Fruit fly (Drosophila melanogaster) whole organism, embryonic: ENCODE results near the gene CG10761.

Experiments
- ATbp ChIP-seq: fragments of 200-800 bp; sonication (Bioruptor generic); optimal IDR thresholded peaks from 2 replicates; lab custom pipeline; 2017; ENCODE audit warnings: missing biosample characterization, mild to moderate bottlenecking, missing genetic modification characterization, missing genetic modification reagents
- Asciz ChIP-seq: fragments of 200-800 bp; sonication (Bioruptor generic); optimal IDR thresholded peaks from 2 replicates; lab custom pipeline; 2017; ENCODE audit warnings: missing biosample characterization, mild to moderate bottlenecking, missing genetic modification characterization, missing genetic modification reagents
- Atf6 ChIP-seq: fragments of 200-800 bp; sonication (Bioruptor generic); IDR thresholded peaks from 2 replicates; pipeline ENCODE4 v1.3.6; 2022; ENCODE audit warnings: missing biosample characterization, missing genetic modification characterization
- Blimp-1 ChIP-seq: fragments of 200-800 bp; sonication (Bioruptor generic); optimal IDR thresholded peaks from 3 replicates; lab custom pipeline; 2018; ENCODE audit warnings: missing biosample characterization, missing genetic modification characterization, mild to moderate bottlenecking, moderate library complexity, missing genetic modification reagents
- CG10274 ChIP-seq: fragments of 200-800 bp; sonication (Bioruptor generic); optimal IDR thresholded peaks from 3 replicates; lab custom pipeline; 2017; ENCODE audit warnings: missing biosample characterization, mild to moderate bottlenecking, missing genetic modification characterization
- CG10431 ChIP-seq: fragments of 200-800 bp; sonication (Bioruptor generic); optimal IDR thresholded peaks from 3 replicates; lab custom pipeline; 2018; ENCODE audit warnings: missing biosample characterization, mild to moderate bottlenecking, missing genetic modification characterization
- CG10959 ChIP-seq: fragments of 200-800 bp; sonication (Bioruptor generic); IDR thresholded peaks from 2 replicates; pipeline ENCODE4 v1.3.6; 2022; ENCODE audit warnings: missing biosample characterization, missing genetic modification characterization
- CG11247 ChIP-seq: fragments of 200-800 bp; sonication (Bioruptor generic); IDR thresholded peaks from 2 replicates; pipeline ENCODE4 v1.3.6; 2022; ENCODE audit warnings: missing biosample characterization, missing genetic modification characterization
- CG11504 ChIP-seq: fragments of 200-800 bp; sonication (Bioruptor generic); optimal IDR thresholded peaks from 3 replicates; lab custom pipeline; 2019; ENCODE audit warnings: missing biosample characterization, mild to moderate bottlenecking, missing genetic modification characterization, moderate library complexity
- CG12071 ChIP-seq: fragments of 200-800 bp; sonication (Bioruptor generic); optimal IDR thresholded peaks from 3 replicates; lab custom pipeline; 2018; ENCODE audit warnings: missing biosample characterization, mild to moderate bottlenecking, missing genetic modification characterization
- CG12236 ChIP-seq: fragments of 200-800 bp; sonication (Bioruptor generic); optimal IDR thresholded peaks from 2 replicates; lab custom pipeline; 2016; ENCODE audit warnings: missing biosample characterization, missing genetic modification characterization
- CG12391 ChIP-seq: fragments of 200-800 bp; sonication (Bioruptor generic); optimal IDR thresholded peaks from 3 replicates; lab custom pipeline; 2018; ENCODE audit warnings: missing biosample characterization, mild to moderate bottlenecking, missing genetic modification characterization, moderate library complexity
- CG12744 ChIP-seq: fragments of 200-800 bp; sonication (Bioruptor generic); optimal IDR thresholded peaks from 2 replicates; lab custom pipeline; 2016; ENCODE audit warnings: missing biosample characterization, missing genetic modification characterization
- CG12942 ChIP-seq: fragments of 200-800 bp; sonication (Bioruptor generic); optimal IDR thresholded peaks from 3 replicates; lab custom pipeline; 2016; ENCODE audit warnings: missing biosample characterization, missing genetic modification characterization
- CG13775 ChIP-seq: fragments of 200-800 bp; sonication (Bioruptor generic); optimal IDR thresholded peaks from 3 replicates; lab custom pipeline; 2017; ENCODE audit warnings: missing biosample characterization, mild to moderate bottlenecking, missing genetic modification characterization
- CG14441 ChIP-seq: fragments of 200-800 bp; sonication (Bioruptor generic); IDR thresholded peaks from 2 replicates; pipeline ENCODE4 v1.3.6; 2022; ENCODE audit warnings: missing biosample characterization, missing genetic modification characterization
- CG15696 ChIP-seq: fragments of 200-800 bp; sonication (Bioruptor generic); optimal IDR thresholded peaks from 2 replicates; lab custom pipeline; 2019; ENCODE audit warnings: missing biosample characterization, mild to moderate bottlenecking, missing genetic modification characterization, moderate library complexity
- CG16779 ChIP-seq: fragments of 200-800 bp; sonication (Bioruptor generic); IDR thresholded peaks from 2 replicates; pipeline ENCODE4 v1.3.6; 2022; ENCODE audit warnings: missing biosample characterization, missing genetic modification characterization
- CG18011 ChIP-seq: fragments of 200-800 bp; sonication (Bioruptor generic); optimal IDR thresholded peaks from 2 replicates; lab custom pipeline; 2017; ENCODE audit warnings: missing biosample characterization, missing genetic modification characterization, mild to moderate bottlenecking, moderate library complexity, missing genotype
- CG30020 ChIP-seq: fragments of 200-800 bp; optimal IDR thresholded peaks from 2 replicates; lab custom pipeline; 2019; ENCODE audit warnings: missing biosample characterization, mild to moderate bottlenecking, missing genetic modification characterization, moderate library complexity
- CG3163 ChIP-seq: fragments of 200-800 bp; sonication (Bioruptor generic); optimal IDR thresholded peaks from 3 replicates; lab custom pipeline; 2016; ENCODE audit warnings: missing biosample characterization, missing genetic modification characterization
- CG32772 ChIP-seq: fragments of 200-800 bp; sonication (Bioruptor generic); IDR thresholded peaks from 2 replicates; pipeline ENCODE4 v1.3.6; 2022; ENCODE audit warnings: missing biosample characterization, missing genetic modification characterization
- CG43689 ChIP-seq: fragments of 200-800 bp; sonication (Bioruptor generic); IDR thresholded peaks from 2 replicates; pipeline ENCODE4 v1.3.6; 2022; ENCODE audit warnings: missing biosample characterization, missing genetic modification characterization
- CG4404 ChIP-seq: fragments of 200-800 bp; sonication (Bioruptor generic); IDR thresholded peaks from 2 replicates; pipeline ENCODE4 v1.3.6; 2022; ENCODE audit warnings: missing biosample characterization, missing genetic modification characterization
- CG6683 ChIP-seq: fragments of 200-800 bp; sonication (Bioruptor generic); optimal IDR thresholded peaks from 2 replicates; lab custom pipeline; 2017; ENCODE audit warnings: missing biosample characterization, mild to moderate bottlenecking, missing genetic modification characterization, missing genetic modification reagents
- Dad ChIP-seq: fragments of 200-800 bp; sonication (Bioruptor generic); optimal IDR thresholded peaks from 3 replicates; lab custom pipeline; 2016; ENCODE audit warnings: missing biosample characterization, missing genetic modification characterization
- E2f1 ChIP-seq: fragments of 200-800 bp; sonication (Bioruptor generic); IDR thresholded peaks from 2 replicates; pipeline ENCODE4 v1.3.6; 2022; ENCODE audit warnings: missing biosample characterization, missing genetic modification characterization
- Hmr ChIP-seq: fragments of 200-800 bp; sonication (Bioruptor generic); optimal IDR thresholded peaks from 3 replicates; lab custom pipeline; 2017; ENCODE audit warnings: mild to moderate bottlenecking, missing biosample characterization, missing genetic modification reagents, missing genetic modification characterization
- Poxn ChIP-seq: fragments of 200-800 bp; sonication (Bioruptor generic); IDR thresholded peaks from 2 replicates; pipeline ENCODE4 v1.3.6; 2022; ENCODE audit warnings: missing biosample characterization, missing genetic modification characterization
- Sox100B ChIP-seq: fragments of 200-800 bp; sonication (Bioruptor generic); optimal IDR thresholded peaks from 3 replicates; lab custom pipeline; 2018; ENCODE audit warnings: missing biosample characterization, mild to moderate bottlenecking, missing genetic modification characterization
- btn ChIP-seq: fragments of 200-800 bp; sonication (Bioruptor generic); optimal IDR thresholded peaks from 2 replicates; lab custom pipeline; 2016; ENCODE audit warnings: missing biosample characterization, missing genetic modification characterization
- crp ChIP-seq, 2 experiments: fragments of 200-800 bp; sonication (Bioruptor generic); optimal IDR thresholded peaks; 2 replicates in 1 of 2; 3 replicates in 1 of 2; lab custom pipeline; 2017; ENCODE audit warnings: missing biosample characterization in 2 of 2, missing genetic modification characterization in 2 of 2, mild to moderate bottlenecking in 1 of 2, moderate library complexity in 1 of 2
- disco-r ChIP-seq: fragments of 200-800 bp; sonication (Bioruptor generic); optimal IDR thresholded peaks from 2 replicates; lab custom pipeline; 2016; ENCODE audit warnings: missing biosample characterization, missing genetic modification characterization
- dmrt99B ChIP-seq: fragments of 200-800 bp; sonication (Bioruptor generic); optimal IDR thresholded peaks from 2 replicates; lab custom pipeline; 2018; ENCODE audit warnings: missing biosample characterization, mild to moderate bottlenecking, missing genetic modification characterization, moderate library complexity
- en ChIP-seq: fragments of 200-800 bp; sonication (Bioruptor generic); optimal IDR thresholded peaks from 2 replicates; lab custom pipeline; 2016; ENCODE audit warnings: missing biosample characterization, missing genetic modification characterization
- gcm2 ChIP-seq: fragments of 200-800 bp; sonication (Bioruptor generic); optimal IDR thresholded peaks from 2 replicates; lab custom pipeline; 2016; ENCODE audit warnings: missing biosample characterization, missing genetic modification characterization
- gfzf ChIP-seq: fragments of 200-800 bp; sonication (Bioruptor generic); optimal IDR thresholded peaks from 2 replicates; lab custom pipeline; 2016; ENCODE audit warnings: missing biosample characterization, mild to moderate bottlenecking, missing genetic modification characterization, moderate library complexity
- grau ChIP-seq: fragments of 200-800 bp; optimal IDR thresholded peaks from 3 replicates; lab custom pipeline; 2019; ENCODE audit warnings: missing biosample characterization, mild to moderate bottlenecking, missing genetic modification characterization, moderate library complexity
- h ChIP-seq: fragments of >200 bp; optimal IDR thresholded peaks from 2 replicates; lab custom pipeline; 2017
- kni ChIP-seq: fragments of 200-800 bp; sonication (Bioruptor generic); optimal IDR thresholded peaks from 3 replicates; lab custom pipeline; 2017; ENCODE audit warnings: mild to moderate bottlenecking, missing biosample characterization, missing genetic modification reagents, missing genetic modification characterization
- nerfin-1 ChIP-seq: fragments of 200-800 bp; sonication (Bioruptor generic); optimal IDR thresholded peaks from 3 replicates; lab custom pipeline; 2019; ENCODE audit warnings: missing biosample characterization, mild to moderate bottlenecking, missing genetic modification characterization, moderate library complexity
- nerfin-2 ChIP-seq: fragments of 200-800 bp; sonication (Bioruptor generic); IDR thresholded peaks from 2 replicates; pipeline ENCODE4 v1.3.6; 2022; ENCODE audit warnings: missing biosample characterization, missing genetic modification characterization; ENCODE audit not compliant: partially characterized antibody
- pum ChIP-seq: fragments of 200-800 bp; sonication (Bioruptor generic); optimal IDR thresholded peaks from 2 replicates; lab custom pipeline; 2016; ENCODE audit warnings: missing biosample characterization, missing genetic modification characterization
- row ChIP-seq: fragments of 200-800 bp; sonication (Bioruptor generic); IDR thresholded peaks from 3 replicates; pipeline ENCODE4 v1.3.6; 2022; ENCODE audit warnings: missing biosample characterization, missing genetic modification characterization
- sima ChIP-seq: fragments of 200-800 bp; sonication (Bioruptor generic); optimal IDR thresholded peaks from 2 replicates; lab custom pipeline; 2016; ENCODE audit warnings: missing biosample characterization, missing genetic modification characterization
- sqz ChIP-seq: fragments of 200-800 bp; sonication (Bioruptor generic); optimal IDR thresholded peaks from 3 replicates; lab custom pipeline; 2018; ENCODE audit warnings: missing biosample characterization, mild to moderate bottlenecking, missing genetic modification characterization
- tin ChIP-seq: fragments of 200-800 bp; sonication (Bioruptor generic); optimal IDR thresholded peaks from 3 replicates; lab custom pipeline; 2016; ENCODE audit warnings: missing biosample characterization, missing genetic modification characterization
- tio ChIP-seq: fragments of 200-800 bp; sonication (Bioruptor generic); optimal IDR thresholded peaks from 2 replicates; lab custom pipeline; 2017; ENCODE audit warnings: missing biosample characterization, missing genetic modification characterization, inconsistent platforms
- unpg ChIP-seq: fragments of 200-800 bp; sonication (Bioruptor generic); optimal IDR thresholded peaks from 3 replicates; lab custom pipeline; 2018; ENCODE audit warnings: missing biosample characterization, mild to moderate bottlenecking, missing genetic modification characterization, moderate library complexity

Gene CG10761

dm6 chrX:8114476-8115342 is 47.9 kb downstream of the CG10761 start (continued):
- TF ChIP-seq crp (GFP tag; optimal IDR thresholded peaks at IDR 0.05; lab: Kevin White, UChicago), result peak in 1 of 2 experiments; percentile 16
- TF ChIP-seq Atf6 (GFP tag; lab: Robert Waterston, UW), result peak; percentile 70
- TF ChIP-seq disco-r (GFP tag; lab: Kevin White, UChicago), result peak; percentile 21
- peak; percentile 15 for TF ChIP-seq pum
- peak; percentile 15 for TF ChIP-seq CG15696 (tag; lab: Kevin White, UChicago)
- TF ChIP-seq sima, result peak; percentile 6
- no peak for TF ChIP-seq CG32772
- TF ChIP-seq ATbp, result peak; percentile 18
- no peak for TF ChIP-seq CG10959 (GFP tag; lab: Robert Waterston, UW)
- TF ChIP-seq h, result no peak
- peak; percentile 64 for TF ChIP-seq CG12391 (tag; lab: Kevin White, UChicago)
- peak; percentile 55 for TF ChIP-seq CG12071
- TF ChIP-seq E2f1 (GFP tag; lab: Robert Waterston, UW), result 0 out of 2 replicates have a peak, but pooled peaks have one; percentile 38
- no peak for TF ChIP-seq CG16779
- peak; percentile 9 for TF ChIP-seq btn (GFP tag; lab: Kevin White, UChicago)
- TF ChIP-seq Blimp-1 (GFP tag; lab: Kevin White, UChicago), result peak; percentile 42
- 0 out of 2 replicates have a peak, but pooled peaks have one; percentile 32 for TF ChIP-seq CG11247 (GFP tag; lab: Robert Waterston, UW)
- TF ChIP-seq Sox100B (GFP tag; lab: Kevin White, UChicago), result peak; percentile 61
- peak; percentile 53 for TF ChIP-seq Asciz (GFP tag; lab: Kevin White, UChicago)
- TF ChIP-seq CG11504 (tag; lab: Kevin White, UChicago), result peak; percentile 66
- TF ChIP-seq CG30020 (tag; lab: Kevin White, UChicago), result no peak
- peak; percentile 61 for TF ChIP-seq CG14441
- no peak for TF ChIP-seq CG4404 (GFP tag; lab: Robert Waterston, UW)
- peak; percentile 52 for TF ChIP-seq CG13775
- TF ChIP-seq CG3163 (GFP tag; lab: Kevin White, UChicago), result peak; percentile 20
- peak; percentile 79 for TF ChIP-seq grau
- no peak for TF ChIP-seq CG43689 (GFP tag; lab: Robert Waterston, UW)
- TF ChIP-seq CG12236, result no peak
- TF ChIP-seq CG10274, result peak; percentile 40
- peak; percentile 74 for TF ChIP-seq dmrt99B (tag; lab: Kevin White, UChicago)
- TF ChIP-seq unpg (GFP tag; lab: Kevin White, UChicago), result peak; percentile 75
- peak; percentile 11 for TF ChIP-seq kni
- peak; percentile 0 for TF ChIP-seq CG18011 (GFP tag; lab: Kevin White, UChicago)
- peak; percentile 76 for TF ChIP-seq row (GFP tag; lab: Robert Waterston, UW)
- no peak for TF ChIP-seq tio
- TF ChIP-seq Dad (GFP tag; lab: Kevin White, UChicago), result no peak
- TF ChIP-seq CG10431 (GFP tag; lab: Kevin White, UChicago), result no peak
- no peak for TF ChIP-seq gfzf
- TF ChIP-seq sqz (GFP tag; lab: Kevin White, UChicago), result no peak
- TF ChIP-seq nerfin-2 (GFP tag; lab: Robert Waterston, UW), result no peak
- TF ChIP-seq CG12744 (GFP tag; lab: Kevin White, UChicago), result peak; percentile 57
- peak; percentile 47; the same call in 1 of the 2 replicates for TF ChIP-seq Poxn (GFP tag; lab: Robert Waterston, UW)
- no peak for TF ChIP-seq CG12942
- peak; percentile 20 for TF ChIP-seq tin
- no peak for TF ChIP-seq CG6683 (GFP tag; lab: Kevin White, UChicago)
- no peak for TF ChIP-seq gcm2 (GFP tag; lab: Kevin White, UChicago)
- TF ChIP-seq nerfin-1 (tag; lab: Kevin White, UChicago), result no peak
- TF ChIP-seq Hmr (GFP tag; lab: Kevin White, UChicago), result peak; percentile 75
- TF ChIP-seq en (GFP tag; lab: Kevin White, UChicago), result no peak
